Worm (Caenorhabditis elegans): Measurements from ENCODE around the gene Y59H11AR.3.

Gene Y59H11AR.3

ce11 chrIV:8595317-8595716 is at the start of gene Y59H11AR.3:
TSS of gene Y59H11AR.3 (minus strand) at chrIV:8595417.
- TF ChIP-seq skn-1 (tag; optimal IDR thresholded peaks at IDR 0.05) (no peak), saeg-2 (GFP tag; IDR thresholded peaks at IDR 0.05) (no peak), tag-97 (GFP tag; IDR thresholded peaks at IDR 0.05) (no peak), Y105C5A.15 (GFP tag; IDR thresholded peaks at IDR 0.05) (no peak), php-3 (GFP tag; IDR thresholded peaks at IDR 0.05) (no peak), Y5F2A.4 (GFP tag; optimal IDR thresholded peaks at IDR 0.05) (no peak), attf-4 (tag; optimal IDR thresholded peaks at IDR 0.05) (no peak), ceh-28 (tag; optimal IDR thresholded peaks at IDR 0.05) (no peak), ces-1 (GFP tag; optimal IDR thresholded peaks at IDR 0.05) (no peak), fkh-10 (GFP tag; optimal IDR thresholded peaks at IDR 0.05) (no peak), mep-1 (tag; optimal IDR thresholded peaks at IDR 0.05) (no peak), hlh-11 (tag; optimal IDR thresholded peaks at IDR 0.05) (no peak), F26F4.8 (GFP tag; conservative IDR thresholded peaks at IDR 0.05) (no peak), spr-3 (GFP tag; optimal IDR thresholded peaks at IDR 0.05) (no peak), ctbp-1 (GFP tag; IDR thresholded peaks at IDR 0.05) (no peak), lsy-2 (tag; optimal IDR thresholded peaks at IDR 0.05) (no peak)

ce11 chrIV:8644432-8644831 is 49.2 kb upstream of the Y59H11AR.3 start, which contains the start of gene C49C8.3:
TSS of gene C49C8.3 (plus strand) at chrIV:8644732.
- TF ChIP-seq T26A8.4 (GFP tag; IDR thresholded peaks at IDR 0.05) (no peak), ceh-32 (tag; optimal IDR thresholded peaks at IDR 0.05; ENCODE audit: poor library complexity) (no peak), nhr-28 (tag; optimal IDR thresholded peaks at IDR 0.05) (no peak), ZK337.2 (GFP tag; IDR thresholded peaks at IDR 0.05) (no peak), F26F4.8 (GFP tag; conservative IDR thresholded peaks at IDR 0.05) (no peak), lsy-2 (tag; optimal IDR thresholded peaks at IDR 0.05) (no peak), ceh-62 (tag; optimal IDR thresholded peaks at IDR 0.05) (no peak)

- no peak for TF ChIP-seq T20F7.1 (GFP tag; optimal IDR thresholded peaks at IDR 0.05)
- no peak for TF ChIP-seq dmd-9 (GFP tag; IDR thresholded peaks at IDR 0.05)
- TF ChIP-seq lsy-2 (tag; optimal IDR thresholded peaks at IDR 0.05): no peak
- TF ChIP-seq hmg-1.1 (GFP tag; IDR thresholded peaks at IDR 0.05): no peak
- no peak for TF ChIP-seq nhr-48 (tag; optimal IDR thresholded peaks at IDR 0.05)
- TF ChIP-seq mes-2 (tag; optimal IDR thresholded peaks at IDR 0.05; ENCODE audit: poor library complexity, severe bottlenecking): no peak
- TF ChIP-seq rbr-2 (tag; optimal IDR thresholded peaks at IDR 0.05): no peak
- no peak for TF ChIP-seq zfp-3 (GFP tag; conservative IDR thresholded peaks at IDR 0.05)
- TF ChIP-seq ZK337.2 (GFP tag; IDR thresholded peaks at IDR 0.05): no peak
- no peak for TF ChIP-seq ztf-7 (tag; optimal IDR thresholded peaks at IDR 0.05)
These were observed 43.5 kb upstream of the Y59H11AR.3 start, which contains the start of gene F42A9.9 for ce11 chrIV:8638761-8639160. TSS of gene F42A9.9 (minus strand) at chrIV:8638861.

ce11 chrIV:8631033-8631432 is 35.8 kb upstream of the Y59H11AR.3 start, which contains the start of gene dgk-4:
TSS of gene dgk-4 (plus strand) at chrIV:8631333.
- TF ChIP-seq mdt-29 (GFP tag; IDR thresholded peaks at IDR 0.05) (no peak), zip-11 (GFP tag; IDR thresholded peaks at IDR 0.05) (no peak), daf-19 (GFP tag; conservative IDR thresholded peaks at IDR 0.05) (no peak), hmg-1.1 (GFP tag; IDR thresholded peaks at IDR 0.05) (no peak), D1046.2 (GFP tag; IDR thresholded peaks at IDR 0.05) (no peak), arid-1 (GFP tag; conservative IDR thresholded peaks at IDR 0.05) (no peak), dmd-8 (GFP tag; IDR thresholded peaks at IDR 0.05) (no peak), Y75B8A.6 (GFP tag; IDR thresholded peaks at IDR 0.05) (no peak), dmd-6 (GFP tag; IDR thresholded peaks at IDR 0.05) (no peak), ztf-7 (tag; optimal IDR thresholded peaks at IDR 0.05) (no peak), tag-97 (GFP tag; IDR thresholded peaks at IDR 0.05) (no peak), daf-8 (GFP tag; IDR thresholded peaks at IDR 0.05) (no peak), lin-13 (GFP tag; optimal IDR thresholded peaks at IDR 0.05) (no peak), madf-5 (GFP tag; IDR thresholded peaks at IDR 0.05) (no peak), nhr-11 (tag; optimal IDR thresholded peaks at IDR 0.05) (no peak), daf-12 (tag; optimal IDR thresholded peaks at IDR 0.05) (no peak), aha-1 (tag) (no peak)
